Worm (Caenorhabditis elegans): Measurements from ENCODE around the gene T08B6.4.

Gene T08B6.4

DNA sequence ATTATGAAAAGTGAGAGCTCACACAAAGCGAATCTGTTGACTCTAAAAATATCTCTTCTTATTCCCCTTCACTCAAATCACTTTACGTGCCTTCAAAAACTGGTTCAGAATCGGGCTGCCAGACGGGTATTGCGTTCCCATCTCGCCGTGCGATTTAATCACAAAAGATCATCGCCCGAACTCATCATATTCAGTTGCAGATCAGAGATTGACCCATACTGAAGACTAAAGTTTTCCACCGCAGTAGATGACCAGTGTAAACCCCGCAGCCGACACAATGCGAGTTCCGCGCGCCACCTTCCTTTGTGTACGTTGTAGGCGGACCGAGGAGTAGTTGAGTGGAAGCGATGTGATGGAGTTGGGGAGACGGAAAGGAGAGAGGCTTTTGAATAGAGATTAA, 24.9 kb upstream of the T08B6.4 start (continued):
- no peak for TF ChIP-seq egl-18 (GFP tag; IDR thresholded peaks at IDR 0.05)
- peak; percentile 24 for TF ChIP-seq B0261.1 (tag; optimal IDR thresholded peaks at IDR 0.05)
- no peak for TF ChIP-seq Y79H2A.3 (GFP tag; conservative IDR thresholded peaks at IDR 0.05)
- TF ChIP-seq F23B12.7 (tag; optimal IDR thresholded peaks at IDR 0.05; ENCODE audit: insufficient read depth) = peak; percentile 73
- no peak for TF ChIP-seq dpl-1 (GFP tag; optimal IDR thresholded peaks at IDR 0.05)
- peak; percentile 79; the same call in 1 of the 2 replicates for TF ChIP-seq Y56A3A.18 (GFP tag; IDR thresholded peaks at IDR 0.05)
- no peak for TF ChIP-seq let-607 (tag; optimal IDR thresholded peaks at IDR 0.05)
- TF ChIP-seq lin-40 (tag; optimal IDR thresholded peaks at IDR 0.05) = no peak
- no peak for TF ChIP-seq gei-17 (GFP tag; optimal IDR thresholded peaks at IDR 0.05)
- no peak for TF ChIP-seq cebp-1 (GFP tag; IDR thresholded peaks at IDR 0.05)
- no peak for TF ChIP-seq cebp-1 (tag; optimal IDR thresholded peaks at IDR 0.05)
- TF ChIP-seq madf-10 (tag; optimal IDR thresholded peaks at IDR 0.05) = no peak
- TF ChIP-seq F55B11.4 (tag; optimal IDR thresholded peaks at IDR 0.05; ENCODE audit: borderline replicate concordance, insufficient read depth) = no peak
- peak; percentile 40; the same call in 1 of the 2 replicates for TF ChIP-seq lin-26 (GFP tag; IDR thresholded peaks at IDR 0.05)
- TF ChIP-seq tbp1 (GFP tag; optimal IDR thresholded peaks at IDR 0.05) = peak; percentile 81
- TF ChIP-seq nhr-90 (tag; optimal IDR thresholded peaks at IDR 0.05) = no peak
- TF ChIP-seq somi-1 (GFP tag; optimal IDR thresholded peaks at IDR 0.05) = no peak
- TF ChIP-seq chd-7 (tag; optimal IDR thresholded peaks at IDR 0.05) = no peak
- peak; percentile 98 for TF ChIP-seq D2030.7 (GFP tag; IDR thresholded peaks at IDR 0.05)
- TF ChIP-seq Y53F4B.3 (GFP tag; IDR thresholded peaks at IDR 0.05) = no peak
- TF ChIP-seq pbrm-1 (GFP tag; IDR thresholded peaks at IDR 0.05) = peak; percentile 97
- no peak for TF ChIP-seq efl-1 (GFP tag; optimal IDR thresholded peaks at IDR 0.05)
- no peak for TF ChIP-seq attf-5 (GFP tag; optimal IDR thresholded peaks at IDR 0.05)
- TF ChIP-seq zfh-2 (GFP tag; conservative IDR thresholded peaks at IDR 0.05) = no peak
- TF ChIP-seq ztf-6 (GFP tag; IDR thresholded peaks at IDR 0.05) = no peak
- TF ChIP-seq Y67H2A.10 (GFP tag; conservative IDR thresholded peaks at IDR 0.05) = no peak
- no peak for TF ChIP-seq ztf-26 (tag; optimal IDR thresholded peaks at IDR 0.05)
- TF ChIP-seq xnd-1 (tag; optimal IDR thresholded peaks at IDR 0.05) = peak; percentile 14
- TF ChIP-seq ceh-40 (GFP tag; IDR thresholded peaks at IDR 0.05) = no peak
- no peak for TF ChIP-seq ceh-79 (tag; optimal IDR thresholded peaks at IDR 0.05)
- no peak for TF ChIP-seq let-526 (GFP tag; IDR thresholded peaks at IDR 0.05)
- TF ChIP-seq F39B2.1 (GFP tag; IDR thresholded peaks at IDR 0.05) = no peak; the same call in 1 of the 2 replicates
- TF ChIP-seq F37B4.10 (GFP tag; IDR thresholded peaks at IDR 0.05) = no peak
- TF ChIP-seq mcd-1 (GFP tag; IDR thresholded peaks at IDR 0.05) = peak; percentile 78
- TF ChIP-seq snpc-4 (GFP tag; optimal IDR thresholded peaks at IDR 0.05) = peak; percentile 99
- TF ChIP-seq snpc-4 (tag; optimal IDR thresholded peaks at IDR 0.05) = peak; percentile 98 to 99 (median 98)
- TF ChIP-seq T07F8.4 (tag; optimal IDR thresholded peaks at IDR 0.05) = no peak
- peak; percentile 42; the same call in 1 of the 2 replicates for TF ChIP-seq C17E4.6 (GFP tag; IDR thresholded peaks at IDR 0.05)
- TF ChIP-seq sea-2 (GFP tag; IDR thresholded peaks at IDR 0.05) = no peak
- peak; percentile 77 for TF ChIP-seq lsy-27 (tag; optimal IDR thresholded peaks at IDR 0.05; ENCODE audit: borderline replicate concordance, insufficient read depth)
- TF ChIP-seq unc-62 (GFP tag; optimal IDR thresholded peaks at IDR 0.05) = no peak
- no peak; the same call in 1 of the 2 replicates for TF ChIP-seq hmg-20 (GFP tag; IDR thresholded peaks at IDR 0.05)
- TF ChIP-seq snpc-1.1 (tag; optimal IDR thresholded peaks at IDR 0.05; ENCODE audit: insufficient read depth) = peak; percentile 98
- peak; percentile 97 for TF ChIP-seq snpc-1.3 (tag; optimal IDR thresholded peaks at IDR 0.05; ENCODE audit: insufficient read depth)
- no peak for TF ChIP-seq ceh-58 (GFP tag; IDR thresholded peaks at IDR 0.05)
- no peak for TF ChIP-seq dpff-1 (tag; optimal IDR thresholded peaks at IDR 0.05)
- 0 out of 2 replicates have a peak, but pooled peaks have one; percentile 58 for TF ChIP-seq Y95B8A.8 (GFP tag; IDR thresholded peaks at IDR 0.05)
- no peak for TF ChIP-seq lag-1 (GFP tag; IDR thresholded peaks at IDR 0.05)
